Fruit fly (Drosophila melanogaster) whole organism, embryonic: ENCODE results near the gene CG17944.

Source experiments
- CG32767 ChIP-seq: fragments of 200-800 bp; sonication (Bioruptor generic); IDR thresholded peaks from 2 replicates; pipeline ENCODE4 v1.3.6; 2022; ENCODE audit warnings: missing biosample characterization, missing genetic modification characterization
- slbo ChIP-seq: fragments of 200-800 bp; sonication (Bioruptor generic); IDR thresholded peaks from 2 replicates; pipeline ENCODE4 v1.3.6; 2022; ENCODE audit warnings: missing biosample characterization, missing genetic modification characterization

DNA sequence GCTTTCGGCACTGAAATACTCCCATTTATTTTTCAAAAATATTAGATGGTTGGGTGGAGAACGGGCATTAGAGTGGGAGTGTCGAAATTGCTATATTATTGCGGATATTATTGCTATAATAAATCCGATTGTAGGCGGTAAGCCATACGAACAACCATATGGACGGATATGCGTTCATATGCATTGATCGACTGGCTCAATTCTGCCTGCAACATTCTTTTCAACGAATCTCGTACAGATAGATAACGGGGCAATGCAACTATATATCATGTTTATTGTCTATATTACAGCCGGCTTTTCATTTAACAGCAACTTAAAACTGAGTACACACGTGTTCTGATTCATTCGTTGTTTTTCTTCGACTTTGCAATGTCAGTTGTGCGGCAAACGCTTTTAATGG, 29.2 kb upstream of the CG17944 start, which contains the start of gene CG42650:
- TF ChIP-seq slbo (GFP tag; lab: Robert Waterston, UW) (no peak), CG32767 (GFP tag; lab: Robert Waterston, UW) (no peak)
